Worm (Caenorhabditis elegans): ENCODE measurements around the gene ifa-1.

ifa-1 gene

ce11 chrX:11262319-11263074 lies 8.5 kb upstream of the ifa-1 start, which contains the start of gene C03A3.2:
Gene C03A3.2, plus strand, starts transcription at chrX:11262848.
- TF ChIP-seq dsc-1 (tag; optimal IDR thresholded peaks at IDR 0.05) (peak; percentile 42), efl-3 (GFP tag; optimal IDR thresholded peaks at IDR 0.05) (no peak), ceh-63 (GFP tag; optimal IDR thresholded peaks at IDR 0.05) (no peak), nhr-77 (tag; optimal IDR thresholded peaks at IDR 0.05) (peak; percentile 26), sptf-1 (tag; optimal IDR thresholded peaks at IDR 0.05) (no peak), fos-1 (tag; optimal IDR thresholded peaks at IDR 0.05) (peak; percentile 67), vab-15 (tag; optimal IDR thresholded peaks at IDR 0.05) (peak; percentile 92), C34B4.2 (tag; optimal IDR thresholded peaks at IDR 0.05) (no peak), sup-37 (GFP tag; optimal IDR thresholded peaks at IDR 0.05) (no peak), irx-1 (tag; optimal IDR thresholded peaks at IDR 0.05) (peak; percentile 26), zag-1 (tag; optimal IDR thresholded peaks at IDR 0.05) (no peak), jun-1 (tag; optimal IDR thresholded peaks at IDR 0.05) (no peak), lir-3 (tag; optimal IDR thresholded peaks at IDR 0.05; ENCODE audit: poor library complexity) (peak; percentile 21), nhr-12 (tag; optimal IDR thresholded peaks at IDR 0.05) (no peak), fkh-8 (tag; optimal IDR thresholded peaks at IDR 0.05) (peak; percentile 78), aly-2 (tag; optimal IDR thresholded peaks at IDR 0.05) (no peak), F16B12.6 (tag; optimal IDR thresholded peaks at IDR 0.05) (no peak), mdl-1 (tag; optimal IDR thresholded peaks at IDR 0.05) (peak in 1 of 2 experiments; percentile 69), nhr-47 (tag; optimal IDR thresholded peaks at IDR 0.05) (peak; percentile 67), ceh-90 (tag; optimal IDR thresholded peaks at IDR 0.05) (no peak), fkh-10 (GFP tag; optimal IDR thresholded peaks at IDR 0.05) (peak; percentile 64), nhr-85 (tag) (peak; percentile 71), tbx-2 (tag; optimal IDR thresholded peaks at IDR 0.05) (peak; percentile 67), unc-130 (tag; optimal IDR thresholded peaks at IDR 0.05) (no peak), mab-9 (GFP tag; IDR thresholded peaks at IDR 0.05) (0 out of 2 replicates have a peak, but pooled peaks have one; percentile 36), nhr-90 (tag; optimal IDR thresholded peaks at IDR 0.05; ENCODE audit: poor library complexity) (no peak), unc-86 (tag; optimal IDR thresholded peaks at IDR 0.05) (peak; percentile 73), nhr-20 (tag; optimal IDR thresholded peaks at IDR 0.05) (peak; percentile 64), nhr-237 (tag; optimal IDR thresholded peaks at IDR 0.05) (no peak), sox-4 (tag; optimal IDR thresholded peaks at IDR 0.05) (no peak), tlp-1 (tag; optimal IDR thresholded peaks at IDR 0.05) (no peak), pqm-1 (tag; optimal IDR thresholded peaks at IDR 0.05) (no peak), aha-1 (tag; optimal IDR thresholded peaks at IDR 0.05) (no peak), lsy-2 (tag; optimal IDR thresholded peaks at IDR 0.05) (peak; percentile 54 to 76), unc-30 (tag; optimal IDR thresholded peaks at IDR 0.05) (no peak), ceh-88 (GFP tag; IDR thresholded peaks at IDR 0.05) (no peak), lin-13 (GFP tag; optimal IDR thresholded peaks at IDR 0.05) (peak; percentile 43), ces-1 (GFP tag; optimal IDR thresholded peaks at IDR 0.05) (no peak), rnt-1 (tag; optimal IDR thresholded peaks at IDR 0.05) (peak; percentile 55), C16A3.4 (tag; optimal IDR thresholded peaks at IDR 0.05) (peak; percentile 65), dpl-1 (GFP tag; optimal IDR thresholded peaks at IDR 0.05) (peak; percentile 38 to 79 (median 61)), mef-2 (tag; optimal IDR thresholded peaks at IDR 0.05) (no peak), skn-1 (tag; optimal IDR thresholded peaks at IDR 0.05) (peak; percentile 14), hlh-4 (tag; optimal IDR thresholded peaks at IDR 0.05) (no peak), unc-98 (GFP tag; IDR thresholded peaks at IDR 0.05) (no peak), C04F5.9 (tag; optimal IDR thresholded peaks at IDR 0.05) (no peak), alr-1 (tag; optimal IDR thresholded peaks at IDR 0.05; ENCODE audit: borderline replicate concordance) (no peak), ceh-82 (tag; optimal IDR thresholded peaks at IDR 0.05) (peak; percentile 10 to 87 (median 64)), Y116A8C.19 (tag; optimal IDR thresholded peaks at IDR 0.05; ENCODE audit: borderline replicate concordance) (no peak), ceh-8 (GFP tag; optimal IDR thresholded peaks at IDR 0.05) (peak; percentile 10), lin-35 (GFP tag; optimal IDR thresholded peaks at IDR 0.05) (peak; percentile 52 to 72), pax-3 (tag; optimal IDR thresholded peaks at IDR 0.05) (no peak)

All from whole organism, L1 larva.